Fruit fly (Drosophila melanogaster): ENCODE results near the gene Lamtor4.

The Lamtor4 gene

dm6 chr3L:3878734-3879310 is 17.9 kb upstream of the Lamtor4 start:
- peak; percentile 18 for TF ChIP-seq CrebA (GFP tag; optimal IDR thresholded peaks at IDR 0.05; ENCODE audit: borderline replicate concordance)
- TF ChIP-seq Rel (GFP tag; optimal IDR thresholded peaks at IDR 0.05), result peak; percentile 57
- peak; percentile 38 for TF ChIP-seq Rel (tag; optimal IDR thresholded peaks at IDR 0.05)
- no peak for TF ChIP-seq Vsx2 (GFP tag; optimal IDR thresholded peaks at IDR 0.05; ENCODE audit: partially characterized antibody)
- no peak for TF ChIP-seq Dif (GFP tag; optimal IDR thresholded peaks at IDR 0.05; ENCODE audit: partially characterized antibody)
- TF ChIP-seq Sp1 (GFP tag; optimal IDR thresholded peaks at IDR 0.05), result peak; percentile 69
- no peak for TF ChIP-seq Hnf4 (GFP tag; optimal IDR thresholded peaks at IDR 0.05)
- TF ChIP-seq dsf (GFP tag; optimal IDR thresholded peaks at IDR 0.05; ENCODE audit: borderline replicate concordance), result no peak
- TF ChIP-seq Myc (optimal IDR thresholded peaks at IDR 0.05), result no peak
- TF ChIP-seq lola (GFP tag; optimal IDR thresholded peaks at IDR 0.05), result no peak
- no peak for TF ChIP-seq brk (GFP tag; optimal IDR thresholded peaks at IDR 0.05)
- no peak for TF ChIP-seq sage (GFP tag; optimal IDR thresholded peaks at IDR 0.05)
- TF ChIP-seq woc (GFP tag; optimal IDR thresholded peaks at IDR 0.05), result no peak

- TF ChIP-seq Dfd (GFP tag; optimal IDR thresholded peaks at IDR 0.05) (no peak), OdsH (GFP tag; optimal IDR thresholded peaks at IDR 0.05) (no peak), Vsx2 (GFP tag; optimal IDR thresholded peaks at IDR 0.05; ENCODE audit: partially characterized antibody) (no peak), brk (GFP tag; optimal IDR thresholded peaks at IDR 0.05) (no peak), CrebA (GFP tag; optimal IDR thresholded peaks at IDR 0.05; ENCODE audit: borderline replicate concordance) (no peak), foxo (GFP tag; optimal IDR thresholded peaks at IDR 0.05) (no peak), lola (GFP tag; optimal IDR thresholded peaks at IDR 0.05) (no peak), Hr78 (GFP tag; optimal IDR thresholded peaks at IDR 0.05) (no peak), CG32264 (GFP tag; optimal IDR thresholded peaks at IDR 0.05) (no peak), Abd-B (GFP tag; optimal IDR thresholded peaks at IDR 0.05) (no peak)
These were observed 14.7 kb upstream of the Lamtor4 start for dm6 chr3L:3882046-3882445.

- TF ChIP-seq ey (GFP tag; optimal IDR thresholded peaks at IDR 0.05) (no peak), sage (GFP tag; optimal IDR thresholded peaks at IDR 0.05) (no peak), pan (optimal IDR thresholded peaks at IDR 0.05) (no peak), HLH106 (tag; optimal IDR thresholded peaks at IDR 0.05) (no peak), h (GFP tag; optimal IDR thresholded peaks at IDR 0.05) (no peak), dsf (GFP tag; optimal IDR thresholded peaks at IDR 0.05; ENCODE audit: borderline replicate concordance) (no peak), Hnf4 (GFP tag; optimal IDR thresholded peaks at IDR 0.05) (no peak), CG9705 (GFP tag; optimal IDR thresholded peaks at IDR 0.05) (no peak), Vsx2 (GFP tag; optimal IDR thresholded peaks at IDR 0.05; ENCODE audit: partially characterized antibody) (no peak), Jra (GFP tag; optimal IDR thresholded peaks at IDR 0.05) (no peak), lola (GFP tag; optimal IDR thresholded peaks at IDR 0.05) (no peak), fru (GFP tag; optimal IDR thresholded peaks at IDR 0.05) (no peak), N (GFP tag; optimal IDR thresholded peaks at IDR 0.05) (no peak), Dfd (GFP tag; optimal IDR thresholded peaks at IDR 0.05) (no peak), Hr83 (GFP tag; optimal IDR thresholded peaks at IDR 0.05; ENCODE audit: poor library complexity, severe bottlenecking) (no peak), jim (GFP tag; optimal IDR thresholded peaks at IDR 0.05) (no peak), Sp1 (GFP tag; optimal IDR thresholded peaks at IDR 0.05) (no peak)
These were observed 10.8 kb upstream of the Lamtor4 start for dm6 chr3L:3885933-3886332.

- TF ChIP-seq Mio (GFP tag; optimal IDR thresholded peaks at IDR 0.05) (no peak), Vsx2 (GFP tag; optimal IDR thresholded peaks at IDR 0.05; ENCODE audit: partially characterized antibody) (no peak), Dif (GFP tag; optimal IDR thresholded peaks at IDR 0.05; ENCODE audit: partially characterized antibody) (no peak), sage (GFP tag; optimal IDR thresholded peaks at IDR 0.05) (no peak), Sp1 (GFP tag; optimal IDR thresholded peaks at IDR 0.05) (no peak), Myc (optimal IDR thresholded peaks at IDR 0.05) (no peak), tai (GFP tag; optimal IDR thresholded peaks at IDR 0.05) (no peak), fru (GFP tag; optimal IDR thresholded peaks at IDR 0.05) (no peak), foxo (GFP tag; optimal IDR thresholded peaks at IDR 0.05) (no peak), dmrt93B (GFP tag; optimal IDR thresholded peaks at IDR 0.05) (no peak)
These were observed 9.3 kb upstream of the Lamtor4 start for dm6 chr3L:3887392-3887791.

dm6 chr3L:3890860-3891259 is 5.8 kb upstream of the Lamtor4 start:
- TF ChIP-seq CG32264 (GFP tag; optimal IDR thresholded peaks at IDR 0.05), result no peak
- no peak for TF ChIP-seq Vsx2 (GFP tag; optimal IDR thresholded peaks at IDR 0.05; ENCODE audit: partially characterized antibody)
- TF ChIP-seq CrebA (GFP tag; optimal IDR thresholded peaks at IDR 0.05; ENCODE audit: borderline replicate concordance), result no peak
- TF ChIP-seq Mio (GFP tag; optimal IDR thresholded peaks at IDR 0.05), result no peak
- TF ChIP-seq CG9705 (GFP tag; optimal IDR thresholded peaks at IDR 0.05), result no peak
- TF ChIP-seq rgr (GFP tag; optimal IDR thresholded peaks at IDR 0.05), result no peak
- TF ChIP-seq Hr83 (GFP tag; optimal IDR thresholded peaks at IDR 0.05; ENCODE audit: poor library complexity, severe bottlenecking), result no peak

Data from whole organism, wandering third instar larva.